Worm (Caenorhabditis elegans): Measurements from ENCODE around the gene Y47D3A.14.

DNA sequence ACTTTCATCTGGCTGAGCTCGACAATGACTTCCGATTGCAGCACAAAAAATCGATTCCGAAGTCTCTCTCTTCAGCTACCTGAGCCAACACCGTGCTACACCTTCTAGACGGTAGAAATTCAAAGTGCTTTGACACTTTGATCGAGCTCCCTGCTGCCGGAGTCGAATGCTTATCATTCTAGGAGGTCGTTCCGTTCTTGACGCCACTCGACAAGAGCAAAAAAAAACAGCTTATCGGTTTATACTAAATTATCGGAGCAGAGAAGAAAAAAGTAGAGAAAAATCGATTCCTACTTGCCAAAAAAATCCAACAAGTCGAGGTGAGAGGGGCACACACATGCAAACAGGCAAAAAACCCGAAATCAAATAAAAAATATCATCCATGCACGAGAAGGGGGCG, 31.9 kb upstream of the Y47D3A.14 start:
- TF ChIP-seq unc-62 (GFP tag; optimal IDR thresholded peaks at IDR 0.05): no peak
- TF ChIP-seq mep-1 (tag; optimal IDR thresholded peaks at IDR 0.05): no peak
- no peak for TF ChIP-seq ztf-11 (tag; optimal IDR thresholded peaks at IDR 0.05)
- no peak for TF ChIP-seq nhr-2 (tag; optimal IDR thresholded peaks at IDR 0.05)
- TF ChIP-seq sptf-1 (tag; optimal IDR thresholded peaks at IDR 0.05): no peak
- TF ChIP-seq mab-5 (tag; optimal IDR thresholded peaks at IDR 0.05): no peak
- no peak for TF ChIP-seq snpc-4 (tag; optimal IDR thresholded peaks at IDR 0.05)
- no peak for TF ChIP-seq unc-39 (tag; optimal IDR thresholded peaks at IDR 0.05)
- no peak for TF ChIP-seq elt-3 (tag; optimal IDR thresholded peaks at IDR 0.05)

All from whole organism, mixed stage, embryonic.